Fruit fly (Drosophila melanogaster) whole organism, adult: ENCODE measurements around the gene Chro.

Experiments
- CG1620 ChIP-seq: fragments of 200-800 bp; sonication (Bioruptor generic); optimal IDR thresholded peaks from 2 replicates; lab custom pipeline; 2016; ENCODE audit warnings: missing biosample characterization, missing genetic modification characterization
- CG33017 ChIP-seq: fragments of 200-800 bp; sonication (Bioruptor generic); optimal IDR thresholded peaks from 2 replicates; lab custom pipeline; 2018; ENCODE audit warnings: missing biosample characterization, mild to moderate bottlenecking, missing genetic modification characterization, moderate library complexity
- cic ChIP-seq: fragments of 200-800 bp; sonication (Bioruptor generic); optimal IDR thresholded peaks from 2 replicates; lab custom pipeline; 2017; ENCODE audit warnings: missing biosample characterization, mild to moderate bottlenecking, missing genetic modification characterization, moderate library complexity
- pad ChIP-seq: fragments of 200-800 bp; sonication (Bioruptor generic); optimal IDR thresholded peaks from 3 replicates; lab custom pipeline; 2017; ENCODE audit warnings: missing biosample characterization, missing genetic modification characterization, mild to moderate bottlenecking, moderate library complexity, missing genetic modification reagents

dm6 chr3L:22883649-22884048, 4.9 kb upstream of the Chro start:
- TF ChIP-seq CG1620 (GFP tag; lab: Kevin White, UChicago) = no peak
- TF ChIP-seq pad (GFP tag; lab: Kevin White, UChicago) = no peak
- TF ChIP-seq CG33017 (tag; lab: Kevin White, UChicago) = no peak
- no peak for TF ChIP-seq cic (GFP tag; lab: Kevin White, UChicago)
